Fruit fly (Drosophila melanogaster) whole organism, prepupa: Measurements from ENCODE around the gene serp.

Source experiments
- Blimp-1 ChIP-seq: fragments of 200-800 bp; sonication (Bioruptor generic); optimal IDR thresholded peaks from 3 replicates; lab custom pipeline; 2017; ENCODE audit warnings: missing biosample characterization, missing genetic modification characterization, mild to moderate bottlenecking, moderate library complexity, missing genetic modification reagents
- CG31627 ChIP-seq: fragments of 200-800 bp; sonication (Bioruptor generic); optimal IDR thresholded peaks from 3 replicates; lab custom pipeline; 2016; ENCODE audit warnings: missing biosample characterization, missing genetic modification characterization
- Eip78C ChIP-seq: fragments of 200-800 bp; sonication (Bioruptor generic); peaks from one replicate; lab custom pipeline; 2016; ENCODE audit warnings: missing biosample characterization, missing genetic modification characterization
- Hr38 ChIP-seq: sonication (Bioruptor generic); optimal IDR thresholded peaks from 2 replicates; lab custom pipeline; 2016; ENCODE audit warnings: missing biosample characterization, missing genetic modification characterization
- Hr4 ChIP-seq: fragments of 200-800 bp; sonication (Bioruptor generic); optimal IDR thresholded peaks from 3 replicates; lab custom pipeline; 2016; ENCODE audit warnings: missing biosample characterization, missing genetic modification characterization
- Sox102F ChIP-seq: fragments of 200-800 bp; sonication (Bioruptor generic); optimal IDR thresholded peaks from 2 replicates; lab custom pipeline; 2016; ENCODE audit warnings: missing biosample characterization, mild to moderate bottlenecking, missing genetic modification characterization
- acj6 ChIP-seq: fragments of 200-800 bp; sonication (Bioruptor generic); optimal IDR thresholded peaks from 3 replicates; lab custom pipeline; 2016; ENCODE audit warnings: missing biosample characterization, missing genetic modification characterization
- esn ChIP-seq: fragments of 200-800 bp; sonication (Bioruptor generic); optimal IDR thresholded peaks from 2 replicates; lab custom pipeline; 2016; ENCODE audit warnings: missing biosample characterization, mild to moderate bottlenecking, missing genetic modification characterization, moderate library complexity

DNA sequence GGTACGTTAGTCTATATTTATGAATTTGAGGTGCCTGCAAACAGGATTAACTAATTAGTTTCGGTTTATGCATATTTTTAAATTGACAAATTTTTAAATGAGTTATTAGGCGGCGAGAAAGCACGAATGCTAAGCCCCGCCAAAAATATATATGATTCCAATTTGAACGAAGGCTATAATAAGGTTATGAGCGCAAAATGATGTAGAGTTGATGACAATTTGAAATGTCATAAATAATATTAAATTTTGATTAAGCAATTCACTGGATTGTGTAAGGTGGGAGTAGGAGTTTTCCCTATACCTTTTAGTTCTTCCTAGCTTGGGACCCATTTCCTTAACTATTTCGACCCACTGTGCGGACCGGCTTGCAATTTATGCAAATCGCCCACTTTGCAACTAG, 8.2 kb downstream of the serp start:
- TF ChIP-seq Blimp-1 (GFP tag; lab: Kevin White, UChicago) (no peak), Hr4 (GFP tag; lab: Kevin White, UChicago) (peak; percentile 67), CG31627 (peak; percentile 31), acj6 (GFP tag; lab: Kevin White, UChicago) (peak; percentile 39), Eip78C (GFP tag; lab: Kevin White, UChicago) (peak; percentile 91), Sox102F (GFP tag; lab: Kevin White, UChicago) (peak; percentile 32), Hr38 (GFP tag; lab: Kevin White, UChicago) (no peak), esn (GFP tag; lab: Kevin White, UChicago) (peak; percentile 53)
